Fruit fly (Drosophila melanogaster): ENCODE data around the gene alphaCOP.

The alphaCOP gene

dm6 chr3L:1637652-1638051 lies 7.3 kb downstream of the alphaCOP start, which contains the start of gene nSyb:
nSyb (minus strand) TSS chr3L:1637752.
- no peak for TF ChIP-seq CG13204 (GFP tag; optimal IDR thresholded peaks at IDR 0.05)
- TF ChIP-seq CG9948 (tag; optimal IDR thresholded peaks at IDR 0.05), result no peak
- TF ChIP-seq Ets98B (GFP tag; IDR thresholded peaks at IDR 0.05), result no peak
- no peak for TF ChIP-seq CG8301 (tag; optimal IDR thresholded peaks at IDR 0.05)
- no peak for TF ChIP-seq Pif1B (GFP tag; optimal IDR thresholded peaks at IDR 0.05)
- no peak for TF ChIP-seq CG10348 (GFP tag; IDR thresholded peaks at IDR 0.05)
- no peak for TF ChIP-seq D1 (tag; optimal IDR thresholded peaks at IDR 0.05)
- TF ChIP-seq CG14655 (GFP tag; optimal IDR thresholded peaks at IDR 0.05), result no peak
- no peak for TF ChIP-seq CG12605 (GFP tag; IDR thresholded peaks at IDR 0.05)
- no peak for TF ChIP-seq Pif1A (GFP tag; optimal IDR thresholded peaks at IDR 0.05)

DNA sequence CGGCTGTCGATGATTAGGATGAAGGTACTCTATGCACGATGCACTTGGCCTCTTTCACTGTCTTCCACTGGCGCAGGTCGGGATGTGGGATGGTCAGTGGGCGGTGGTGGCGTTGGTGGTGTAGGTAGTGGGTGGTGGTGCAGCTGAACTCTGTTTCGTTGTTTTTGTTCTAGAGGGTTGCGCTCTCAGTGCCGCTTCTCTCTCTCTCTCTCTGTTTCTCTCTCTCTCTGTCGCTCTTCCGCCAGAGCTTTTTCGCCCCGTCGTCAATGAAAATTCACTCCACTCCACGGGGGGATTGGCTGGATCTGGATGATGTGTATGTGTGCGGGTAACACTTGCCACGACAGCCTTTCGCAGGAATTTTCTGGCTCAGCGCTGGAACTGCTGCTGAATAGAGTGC lies 8.1 kb downstream of the alphaCOP start:
- TF ChIP-seq CG13204 (GFP tag; optimal IDR thresholded peaks at IDR 0.05), result no peak
- no peak for TF ChIP-seq CG14655 (GFP tag; optimal IDR thresholded peaks at IDR 0.05)
- no peak for TF ChIP-seq CG4496 (GFP tag; IDR thresholded peaks at IDR 0.05)
- TF ChIP-seq CG8301 (tag; optimal IDR thresholded peaks at IDR 0.05), result no peak
- TF ChIP-seq gl (tag; optimal IDR thresholded peaks at IDR 0.05), result no peak
- TF ChIP-seq Snoo (tag; optimal IDR thresholded peaks at IDR 0.05), result no peak
- TF ChIP-seq D1 (tag; optimal IDR thresholded peaks at IDR 0.05), result no peak
- no peak for TF ChIP-seq Ets98B (GFP tag; IDR thresholded peaks at IDR 0.05)
- TF ChIP-seq Pif1A (GFP tag; optimal IDR thresholded peaks at IDR 0.05), result no peak
- TF ChIP-seq CG17806 (tag; optimal IDR thresholded peaks at IDR 0.05), result no peak
- no peak for TF ChIP-seq CG10348 (GFP tag; IDR thresholded peaks at IDR 0.05)

dm6 chr3L:1629064-1629777 lies 15.8 kb downstream of the alphaCOP start, which contains the start of gene GC:
GC (minus strand) TSS chr3L:1629301.
- TF ChIP-seq Ets98B (GFP tag; IDR thresholded peaks at IDR 0.05) (0 out of 2 replicates have a peak, but pooled peaks have one; percentile 10), CG12605 (GFP tag; IDR thresholded peaks at IDR 0.05) (peak; percentile 39; the same call in 1 of the 2 replicates), CG15710 (tag; optimal IDR thresholded peaks at IDR 0.05) (peak; percentile 6), CG34367 (tag; optimal IDR thresholded peaks at IDR 0.05) (peak; percentile 13), D1 (tag; optimal IDR thresholded peaks at IDR 0.05) (no peak), CG4496 (GFP tag; IDR thresholded peaks at IDR 0.05) (no peak)

DNA sequence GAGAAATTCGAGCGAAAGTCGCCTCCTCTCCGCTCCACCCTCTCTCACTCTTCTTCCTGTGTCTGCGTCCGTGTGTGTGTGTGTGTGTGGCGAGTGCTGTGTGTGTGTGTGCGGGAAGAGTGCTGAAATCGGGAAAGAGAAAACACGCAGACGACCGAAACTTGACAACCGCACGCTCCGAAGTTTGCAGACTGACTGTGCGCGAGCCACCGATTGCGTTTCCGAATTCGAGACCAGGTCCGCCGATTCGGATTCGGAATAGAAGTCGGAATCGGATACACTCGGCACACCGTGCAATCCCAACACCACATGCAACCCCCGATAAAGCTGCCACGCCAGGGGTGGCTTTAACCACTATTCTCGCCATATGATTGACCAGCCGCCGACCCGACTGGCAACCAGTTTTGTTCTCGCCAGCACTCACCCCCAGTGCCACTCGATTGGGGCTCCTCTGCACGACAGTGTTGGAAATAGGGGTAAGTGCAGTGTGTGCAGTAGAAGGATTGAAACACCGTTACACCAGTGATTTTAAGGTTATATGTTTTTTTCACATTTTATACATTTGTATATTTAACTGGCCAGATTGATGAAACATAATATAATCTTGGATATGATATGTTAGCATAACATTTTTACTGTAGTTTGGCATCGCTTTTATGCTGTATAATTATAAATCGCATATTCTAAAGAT lies 16.7 kb downstream of the alphaCOP start, which contains the start of gene CG13928:
Gene CG13928 (minus strand): TSS at position 202 of the 691 bp plus-strand sequence.
- TF ChIP-seq CG13204 (GFP tag; optimal IDR thresholded peaks at IDR 0.05) (peak; percentile 25), D1 (tag; optimal IDR thresholded peaks at IDR 0.05) (no peak)

- peak; percentile 12 for TF ChIP-seq CG13204 (GFP tag; optimal IDR thresholded peaks at IDR 0.05)
- no peak for TF ChIP-seq CG9948 (tag; optimal IDR thresholded peaks at IDR 0.05)
Measured at dm6 chr3L:1626924-1627323, 18.1 kb downstream of the alphaCOP start.

dm6 chr3L:1618116-1618727 lies 26.8 kb downstream of the alphaCOP start, which contains the start of the genes CG13926, ABCB7 and CG33230:
CG13926 (minus strand) TSS chr3L:1618158.
ABCB7 (plus strand) TSS chr3L:1618414.
CG33230 (plus strand) TSS chr3L:1618414.
- TF ChIP-seq CG13204 (GFP tag; optimal IDR thresholded peaks at IDR 0.05) (no peak), CG15710 (tag; optimal IDR thresholded peaks at IDR 0.05) (peak; percentile 6), CG14655 (GFP tag; optimal IDR thresholded peaks at IDR 0.05) (no peak), Snoo (tag; optimal IDR thresholded peaks at IDR 0.05) (no peak), Pif1A (GFP tag; optimal IDR thresholded peaks at IDR 0.05) (no peak), CG9948 (tag; optimal IDR thresholded peaks at IDR 0.05) (no peak), CG8301 (tag; optimal IDR thresholded peaks at IDR 0.05) (no peak), CG12605 (GFP tag; IDR thresholded peaks at IDR 0.05) (no peak), fd96Ca (GFP tag; IDR thresholded peaks at IDR 0.05) (no peak), EcR (GFP tag; optimal IDR thresholded peaks at IDR 0.05) (no peak), CG8159 (tag; optimal IDR thresholded peaks at IDR 0.05) (peak; percentile 23), rn (GFP tag; IDR thresholded peaks at IDR 0.05) (no peak), CG32121 (GFP tag; IDR thresholded peaks at IDR 0.05) (no peak), CG17806 (tag; optimal IDR thresholded peaks at IDR 0.05) (no peak), D1 (tag; optimal IDR thresholded peaks at IDR 0.05) (no peak), Pif1B (GFP tag; optimal IDR thresholded peaks at IDR 0.05) (no peak), CG4496 (GFP tag; IDR thresholded peaks at IDR 0.05) (no peak), gl (tag; optimal IDR thresholded peaks at IDR 0.05) (no peak), Ets98B (GFP tag; IDR thresholded peaks at IDR 0.05) (0 out of 2 replicates have a peak, but pooled peaks have one; percentile 17), CG34367 (tag; optimal IDR thresholded peaks at IDR 0.05) (no peak), CG10348 (GFP tag; IDR thresholded peaks at IDR 0.05) (no peak)
